Worm (Caenorhabditis elegans): Measurements from ENCODE around the gene bra-2.

The bra-2 gene

ce11 chrIII:888983-889549, 22.0 kb upstream of the bra-2 start:
- peak; percentile 11 for TF ChIP-seq unc-55 (GFP tag; optimal IDR thresholded peaks at IDR 0.05)
- peak; percentile 64 for TF ChIP-seq C34F6.9 (tag; optimal IDR thresholded peaks at IDR 0.05)
- peak in 1 of 2 experiments; percentile 69 for TF ChIP-seq lsy-2 (tag; optimal IDR thresholded peaks at IDR 0.05)
- no peak for TF ChIP-seq F13H6.1 (tag; optimal IDR thresholded peaks at IDR 0.05)

- no peak for TF ChIP-seq gmeb-1 (tag; optimal IDR thresholded peaks at IDR 0.05)
- peak; percentile 71 for TF ChIP-seq fos-1 (tag; optimal IDR thresholded peaks at IDR 0.05)
Observed at ce11 chrIII:891014-891413, 20.0 kb upstream of the bra-2 start, which contains the start of gene T24C4.10. T24C4.10 (minus strand) TSS chrIII:891243.

ce11 chrIII:895525-895924, 15.5 kb upstream of the bra-2 start, which contains the start of the genes ztf-18 and F23H11.2:
ztf-18 (minus strand) TSS chrIII:895712.
F23H11.2 (plus strand) TSS chrIII:895747.
- TF ChIP-seq ceh-82 (tag; optimal IDR thresholded peaks at IDR 0.05) (no peak), sem-4 (tag; optimal IDR thresholded peaks at IDR 0.05) (peak; percentile 50)

- no peak for TF ChIP-seq elt-1 (tag; optimal IDR thresholded peaks at IDR 0.05)
- TF ChIP-seq nhr-12 (tag; optimal IDR thresholded peaks at IDR 0.05), result no peak
- TF ChIP-seq mbf-1 (tag; optimal IDR thresholded peaks at IDR 0.05), result no peak
- no peak for TF ChIP-seq ztf-4 (tag; optimal IDR thresholded peaks at IDR 0.05)
- no peak for TF ChIP-seq aly-2 (tag; optimal IDR thresholded peaks at IDR 0.05)
- no peak for TF ChIP-seq sma-3 (GFP tag; optimal IDR thresholded peaks at IDR 0.05)
- TF ChIP-seq ztf-1 (GFP tag; conservative IDR thresholded peaks at IDR 0.05), result no peak
- no peak for TF ChIP-seq F13H6.1 (tag; optimal IDR thresholded peaks at IDR 0.05)
- TF ChIP-seq nhr-6 (tag; optimal IDR thresholded peaks at IDR 0.05), result no peak
- TF ChIP-seq nhr-21 (tag; optimal IDR thresholded peaks at IDR 0.05), result no peak
- no peak for TF ChIP-seq ama-1 (optimal IDR thresholded peaks at IDR 0.05)
- TF ChIP-seq nhr-23 (tag; optimal IDR thresholded peaks at IDR 0.05), result no peak
- no peak for TF ChIP-seq crh-2 (tag; optimal IDR thresholded peaks at IDR 0.05)
- no peak for TF ChIP-seq skn-1 (tag; optimal IDR thresholded peaks at IDR 0.05)
Observed at ce11 chrIII:896904-897303, 14.2 kb upstream of the bra-2 start.

ce11 chrIII:900134-900533, 10.9 kb upstream of the bra-2 start:
- TF ChIP-seq egl-27 (tag; optimal IDR thresholded peaks at IDR 0.05) (no peak), dmd-4 (tag; optimal IDR thresholded peaks at IDR 0.05) (no peak), lin-13 (GFP tag; optimal IDR thresholded peaks at IDR 0.05) (no peak), sem-4 (tag; optimal IDR thresholded peaks at IDR 0.05) (no peak), unc-39 (tag; optimal IDR thresholded peaks at IDR 0.05) (no peak), elt-3 (tag; optimal IDR thresholded peaks at IDR 0.05) (no peak), elt-1 (tag; optimal IDR thresholded peaks at IDR 0.05) (no peak), mbf-1 (tag; optimal IDR thresholded peaks at IDR 0.05) (no peak), C34F6.9 (tag; optimal IDR thresholded peaks at IDR 0.05) (no peak), peb-1 (tag; optimal IDR thresholded peaks at IDR 0.05) (no peak), zag-1 (tag; optimal IDR thresholded peaks at IDR 0.05) (no peak), nhr-12 (tag; optimal IDR thresholded peaks at IDR 0.05) (no peak), ama-1 (optimal IDR thresholded peaks at IDR 0.05) (no peak), mdl-1 (tag; optimal IDR thresholded peaks at IDR 0.05) (no peak), nhr-25 (tag; optimal IDR thresholded peaks at IDR 0.05) (no peak), lsy-2 (tag; optimal IDR thresholded peaks at IDR 0.05) (no peak), skn-1 (tag; optimal IDR thresholded peaks at IDR 0.05) (no peak)

- TF ChIP-seq unc-55 (GFP tag; optimal IDR thresholded peaks at IDR 0.05) (no peak), Y55F3AM.14 (GFP tag; optimal IDR thresholded peaks at IDR 0.05) (no peak), crh-2 (tag; optimal IDR thresholded peaks at IDR 0.05) (no peak), elt-1 (tag; optimal IDR thresholded peaks at IDR 0.05) (no peak)
Observed at ce11 chrIII:901148-901547, 9.9 kb upstream of the bra-2 start, which contains the start of gene sucl-2. sucl-2 (minus strand) TSS chrIII:901412.
